Worm (Caenorhabditis elegans): ENCODE results near the gene slc-9B.2.

Gene slc-9B.2

ce11 chrV:16350775-16351378, 12.0 kb downstream of the slc-9B.2 start (continued):
- TF ChIP-seq nhr-237 (tag; optimal IDR thresholded peaks at IDR 0.05) (no peak), egl-27 (tag; optimal IDR thresholded peaks at IDR 0.05) (no peak), elt-1 (tag; optimal IDR thresholded peaks at IDR 0.05) (no peak), unc-55 (GFP tag; optimal IDR thresholded peaks at IDR 0.05) (peak; percentile 78)

- peak; percentile 88 for TF ChIP-seq snpc-4 (tag; optimal IDR thresholded peaks at IDR 0.05)
- no peak for TF ChIP-seq unc-55 (GFP tag; optimal IDR thresholded peaks at IDR 0.05)
- no peak for TF ChIP-seq elt-1 (tag; optimal IDR thresholded peaks at IDR 0.05)
- TF ChIP-seq nhr-129 (tag; optimal IDR thresholded peaks at IDR 0.05): no peak
These were observed 12.9 kb downstream of the slc-9B.2 start for ce11 chrV:16351757-16352156.

- TF ChIP-seq mdl-1 (tag; optimal IDR thresholded peaks at IDR 0.05) (peak in 1 of 2 experiments; percentile 64), ceh-16 (tag; optimal IDR thresholded peaks at IDR 0.05) (no peak), snpc-4 (tag; optimal IDR thresholded peaks at IDR 0.05) (peak; percentile 57), elt-1 (tag; optimal IDR thresholded peaks at IDR 0.05) (no peak), nhr-237 (tag; optimal IDR thresholded peaks at IDR 0.05) (no peak), ztf-1 (GFP tag; conservative IDR thresholded peaks at IDR 0.05) (no peak), R02D3.7 (tag; optimal IDR thresholded peaks at IDR 0.05) (no peak), elt-3 (tag; optimal IDR thresholded peaks at IDR 0.05) (no peak), nhr-11 (tag; optimal IDR thresholded peaks at IDR 0.05) (no peak), crh-2 (tag; optimal IDR thresholded peaks at IDR 0.05) (no peak), nhr-10 (tag; optimal IDR thresholded peaks at IDR 0.05) (no peak), nhr-77 (tag; optimal IDR thresholded peaks at IDR 0.05) (no peak), sma-3 (GFP tag; optimal IDR thresholded peaks at IDR 0.05) (no peak), nhr-23 (tag; optimal IDR thresholded peaks at IDR 0.05) (no peak), aly-2 (tag; optimal IDR thresholded peaks at IDR 0.05) (no peak), skn-1 (tag; optimal IDR thresholded peaks at IDR 0.05) (peak; percentile 34), peb-1 (tag; optimal IDR thresholded peaks at IDR 0.05) (no peak), unc-62 (GFP tag; optimal IDR thresholded peaks at IDR 0.05) (no peak), ceh-82 (tag; optimal IDR thresholded peaks at IDR 0.05) (no peak), mbf-1 (tag; optimal IDR thresholded peaks at IDR 0.05) (no peak), nhr-25 (tag; optimal IDR thresholded peaks at IDR 0.05) (no peak), unc-55 (GFP tag; optimal IDR thresholded peaks at IDR 0.05) (peak; percentile 45), nhr-129 (tag; optimal IDR thresholded peaks at IDR 0.05) (peak; percentile 68), gmeb-1 (tag; optimal IDR thresholded peaks at IDR 0.05) (peak; percentile 2), nhr-21 (tag; optimal IDR thresholded peaks at IDR 0.05) (no peak), ztf-4 (tag; optimal IDR thresholded peaks at IDR 0.05) (no peak), nhr-6 (tag; optimal IDR thresholded peaks at IDR 0.05) (no peak), sem-4 (tag; optimal IDR thresholded peaks at IDR 0.05) (no peak), dmd-4 (tag; optimal IDR thresholded peaks at IDR 0.05) (no peak), Y55F3AM.14 (GFP tag; optimal IDR thresholded peaks at IDR 0.05) (no peak), fos-1 (tag; optimal IDR thresholded peaks at IDR 0.05) (no peak), lin-13 (GFP tag; optimal IDR thresholded peaks at IDR 0.05) (no peak), C34F6.9 (tag; optimal IDR thresholded peaks at IDR 0.05) (peak; percentile 59), lin-39 (tag; optimal IDR thresholded peaks at IDR 0.05) (no peak), blmp-1 (tag; optimal IDR thresholded peaks at IDR 0.05; ENCODE audit: insufficient read depth) (no peak), sma-9 (GFP tag; optimal IDR thresholded peaks at IDR 0.05) (peak; percentile 70), sma-9 (tag; optimal IDR thresholded peaks at IDR 0.05) (no peak), egl-27 (tag; optimal IDR thresholded peaks at IDR 0.05) (no peak), ztf-11 (tag; optimal IDR thresholded peaks at IDR 0.05) (no peak), F13H6.1 (tag; optimal IDR thresholded peaks at IDR 0.05) (peak; percentile 56), unc-39 (tag; optimal IDR thresholded peaks at IDR 0.05) (no peak), lsy-2 (tag; optimal IDR thresholded peaks at IDR 0.05) (peak in 1 of 2 experiments; percentile 55), zag-1 (tag; optimal IDR thresholded peaks at IDR 0.05) (no peak), ZK546.5 (tag; optimal IDR thresholded peaks at IDR 0.05) (no peak), ama-1 (optimal IDR thresholded peaks at IDR 0.05) (no peak), mab-5 (tag; optimal IDR thresholded peaks at IDR 0.05) (no peak), alr-1 (tag; optimal IDR thresholded peaks at IDR 0.05) (no peak), nhr-12 (tag; optimal IDR thresholded peaks at IDR 0.05) (no peak)
These were observed 13.4 kb downstream of the slc-9B.2 start for ce11 chrV:16352282-16352681.
